Worm (Caenorhabditis elegans) whole organism, L2 larva: ENCODE data around the gene Y64G10A.10.

Source experiments
- ama-1 ChIP-seq: fragments of 150-350 bp; optimal IDR thresholded peaks from 2 replicates; lab custom pipeline; 2018; ENCODE audit warnings: inconsistent platforms
- blmp-1 ChIP-seq: sonication (generic microtip); optimal IDR thresholded peaks from 2 replicates; lab custom pipeline; 2017; ENCODE audit warnings: missing genetic modification characterization, mild to moderate bottlenecking, missing compliant biosample characterization, antibody characterized with exemption, moderate library complexity; ENCODE audit not compliant: insufficient read depth
- crh-2 ChIP-seq: sonication (generic microtip); optimal IDR thresholded peaks from 2 replicates; lab custom pipeline; 2017; ENCODE audit warnings: missing biosample characterization, missing genetic modification characterization
- mdl-1 ChIP-seq, 2 experiments: fragments of 150-350 bp in 1 of 2; sonication (generic microtip) in 1 of 2; optimal IDR thresholded peaks; 2 replicates each; lab custom pipeline; 2017; ENCODE audit warnings: missing biosample characterization in 2 of 2, missing genetic modification characterization in 2 of 2
- nhr-11 ChIP-seq: fragments of 150-350 bp; optimal IDR thresholded peaks from 2 replicates; lab custom pipeline; 2014; ENCODE audit warnings: missing biosample characterization, missing genetic modification characterization
- nhr-25 ChIP-seq: fragments of 150-350 bp; sonication (generic microtip); optimal IDR thresholded peaks from 3 replicates; lab custom pipeline; 2014; ENCODE audit warnings: missing biosample characterization, missing genetic modification characterization
- sma-3 ChIP-seq: sonication (generic microtip); optimal IDR thresholded peaks from 2 replicates; lab custom pipeline; 2016; ENCODE audit warnings: missing genetic modification reagents, missing genetic modification characterization, missing compliant biosample characterization
- ztf-4 ChIP-seq: fragments of 150-350 bp; optimal IDR thresholded peaks from 2 replicates; lab custom pipeline; 2014; ENCODE audit warnings: missing biosample characterization, missing genetic modification characterization

ce11 chrIV:14196176-14196575 lies 45.1 kb downstream of the Y64G10A.10 start, which contains the start of gene F02H6.2:
- TF ChIP-seq nhr-25 (no peak), ama-1 (lab: Kevin White, UChicago) (no peak), mdl-1 (tag; optimal IDR thresholded peaks at IDR 0.05; lab: Kevin White, UChicago) (no peak), nhr-11 (tag; lab: Kevin White, UChicago) (no peak), ztf-4 (no peak), blmp-1 (tag; lab: Kevin White, UChicago) (no peak), crh-2 (tag; lab: Kevin White, UChicago) (no peak), sma-3 (GFP tag; lab: Kevin White, UChicago) (no peak)
